Fruit fly (Drosophila melanogaster) whole organism, wandering third instar larva: ENCODE measurements around the gene CG42246.

Experiments
- Abd-B ChIP-seq: fragments of >200 bp; optimal IDR thresholded peaks from 2 replicates; lab custom pipeline; 2017; ENCODE audit warnings: missing biosample characterization, missing genetic modification characterization
- CG32264 ChIP-seq: fragments of 200-800 bp; sonication (Bioruptor generic); optimal IDR thresholded peaks from 2 replicates; lab custom pipeline; 2016; ENCODE audit warnings: missing biosample characterization, missing genetic modification characterization
- CG9705 ChIP-seq: fragments of 200-800 bp; sonication (Bioruptor generic); optimal IDR thresholded peaks from 2 replicates; lab custom pipeline; 2018; ENCODE audit warnings: missing biosample characterization, mild to moderate bottlenecking, missing genetic modification characterization
- Dfd ChIP-seq: fragments of >200 bp; optimal IDR thresholded peaks from 2 replicates; lab custom pipeline; 2017; ENCODE audit warnings: missing biosample characterization, missing genetic modification characterization
- Dif ChIP-seq: fragments of 200-275, 200-300 bp; sonication (Bioruptor generic); optimal IDR thresholded peaks from 2 replicates; lab custom pipeline; 2018; ENCODE audit warnings: missing biosample characterization, missing genetic modification characterization; ENCODE audit not compliant: partially characterized antibody
- GATAd ChIP-seq: sonication (Bioruptor generic); optimal IDR thresholded peaks from 2 replicates; lab custom pipeline; 2016; ENCODE audit warnings: missing biosample characterization, missing genetic modification characterization
- HLH106 ChIP-seq: fragments of 200-800 bp; optimal IDR thresholded peaks from 3 replicates; lab custom pipeline; 2019; ENCODE audit warnings: missing biosample characterization, mild to moderate bottlenecking, missing genetic modification characterization, moderate library complexity
- Hnf4 ChIP-seq: fragments of 200-800 bp; sonication (Bioruptor generic); optimal IDR thresholded peaks from 2 replicates; lab custom pipeline; 2016; ENCODE audit warnings: missing biosample characterization, mild to moderate bottlenecking, missing genetic modification characterization
- Hr78 ChIP-seq: fragments of >200 bp; optimal IDR thresholded peaks from 2 replicates; lab custom pipeline; 2017; ENCODE audit warnings: missing biosample characterization, missing genetic modification characterization
- Hr83 ChIP-seq: fragments of 200-300 bp; sonication (Bioruptor generic); optimal IDR thresholded peaks from 2 replicates; lab custom pipeline; 2016; ENCODE audit warnings: missing biosample characterization, mild to moderate bottlenecking, missing genetic modification characterization, moderate library complexity; ENCODE audit not compliant: poor library complexity, severe bottlenecking
- Mio ChIP-seq: sonication (Bioruptor generic); optimal IDR thresholded peaks from 2 replicates; lab custom pipeline; 2016; ENCODE audit warnings: missing biosample characterization, missing genetic modification characterization
- Myc ChIP-seq: fragments of >200 bp; optimal IDR thresholded peaks from 2 replicates; lab custom pipeline; 2017
- N ChIP-seq: fragments of >200 bp; optimal IDR thresholded peaks from 2 replicates; lab custom pipeline; 2018; ENCODE audit warnings: missing biosample characterization, missing external identifiers, missing genetic modification characterization
- OdsH ChIP-seq: fragments of 200-800 bp; sonication (Bioruptor generic); optimal IDR thresholded peaks from 2 replicates; lab custom pipeline; 2016; ENCODE audit warnings: missing biosample characterization, mild to moderate bottlenecking, missing genetic modification characterization
- Rel ChIP-seq, 2 experiments: fragments of 200-800 bp; sonication (Bioruptor generic) in 1 of 2; optimal IDR thresholded peaks; 2 replicates in 1 of 2; 3 replicates in 1 of 2; lab custom pipeline; 2016 to 2019; ENCODE audit warnings: mild to moderate bottlenecking in 2 of 2, missing biosample characterization in 2 of 2, missing genetic modification characterization in 2 of 2, moderate library complexity in 1 of 2
- Sp1 ChIP-seq: fragments of 200-800 bp; sonication (Bioruptor generic); optimal IDR thresholded peaks from 3 replicates; lab custom pipeline; 2019; ENCODE audit warnings: missing biosample characterization, mild to moderate bottlenecking, missing genetic modification characterization, moderate library complexity
- Vsx2 ChIP-seq: fragments of 200-300, 225-300 bp; sonication (Bioruptor generic); optimal IDR thresholded peaks from 2 replicates; lab custom pipeline; 2018; ENCODE audit warnings: missing biosample characterization, missing genetic modification characterization; ENCODE audit not compliant: partially characterized antibody
- br ChIP-seq: fragments of 200-800 bp; sonication (Bioruptor generic); optimal IDR thresholded peaks from 2 replicates; lab custom pipeline; 2016; ENCODE audit warnings: missing biosample characterization, missing genetic modification characterization
- brk ChIP-seq: fragments of 200-800 bp; sonication (Bioruptor generic); optimal IDR thresholded peaks from 2 replicates; lab custom pipeline; 2016; ENCODE audit warnings: missing biosample characterization, mild to moderate bottlenecking, missing genetic modification characterization
- dl ChIP-seq, 2 experiments: fragments of 175-275, 200-275 bp in 1 of 2; fragments of 200-275 bp in 1 of 2; sonication (Bioruptor generic); optimal IDR thresholded peaks; lab custom pipeline; 2018; ENCODE audit warnings: mild to moderate bottlenecking in 2 of 2, missing biosample characterization in 2 of 2, missing genetic modification characterization in 2 of 2, moderate library complexity in 2 of 2; ENCODE audit not compliant: partially characterized antibody in 2 of 2, insufficient read depth in 1 of 2
- dmrt93B ChIP-seq: fragments of 200-800 bp; sonication (Bioruptor generic); optimal IDR thresholded peaks from 2 replicates; lab custom pipeline; 2018; ENCODE audit warnings: missing biosample characterization, mild to moderate bottlenecking, missing genetic modification characterization
- dsf ChIP-seq: sonication (Bioruptor generic); optimal IDR thresholded peaks from 2 replicates; lab custom pipeline; 2016; ENCODE audit warnings: missing biosample characterization, missing genetic modification characterization, borderline replicate concordance
- ey ChIP-seq: fragments of 200-800 bp; sonication (Bioruptor generic); optimal IDR thresholded peaks from 2 replicates; lab custom pipeline; 2016; ENCODE audit warnings: missing biosample characterization, missing genetic modification characterization
- foxo ChIP-seq, 2 experiments: fragments of 200-800 bp; sonication (Bioruptor generic); optimal IDR thresholded peaks; 2 replicates in 1 of 2; 3 replicates in 1 of 2; lab custom pipeline; 2016 to 2017; ENCODE audit warnings: missing biosample characterization in 2 of 2, missing genetic modification characterization in 2 of 2
- fru ChIP-seq: fragments of 200-800 bp; sonication (Bioruptor generic); optimal IDR thresholded peaks from 3 replicates; lab custom pipeline; 2016; ENCODE audit warnings: missing biosample characterization, mild to moderate bottlenecking, missing genetic modification characterization
- h ChIP-seq: fragments of 200-800 bp; sonication (Bioruptor generic); optimal IDR thresholded peaks from 3 replicates; lab custom pipeline; 2016; ENCODE audit warnings: missing biosample characterization, mild to moderate bottlenecking, missing genetic modification characterization
- jim ChIP-seq: fragments of 175-275, 200-325 bp; sonication (Bioruptor generic); optimal IDR thresholded peaks from 2 replicates; lab custom pipeline; 2016; ENCODE audit warnings: missing biosample characterization, mild to moderate bottlenecking, missing genetic modification characterization
- lola ChIP-seq: fragments of >200 bp; optimal IDR thresholded peaks from 2 replicates; lab custom pipeline; 2017; ENCODE audit warnings: missing biosample characterization, missing genetic modification characterization
- pan ChIP-seq: fragments of >200 bp; optimal IDR thresholded peaks from 2 replicates; lab custom pipeline; 2017
- sage ChIP-seq: fragments of 200-800 bp; sonication (Bioruptor generic); optimal IDR thresholded peaks from 2 replicates; lab custom pipeline; 2016; ENCODE audit warnings: missing biosample characterization, mild to moderate bottlenecking, missing genetic modification characterization
- sv ChIP-seq: fragments of 200-800 bp; sonication (Bioruptor generic); optimal IDR thresholded peaks from 3 replicates; lab custom pipeline; 2016; ENCODE audit warnings: missing biosample characterization, missing genetic modification characterization
- tai ChIP-seq: sonication (Bioruptor generic); optimal IDR thresholded peaks from 2 replicates; lab custom pipeline; 2016; ENCODE audit warnings: missing biosample characterization, missing genetic modification characterization
- woc ChIP-seq: sonication (Bioruptor generic); optimal IDR thresholded peaks from 2 replicates; lab custom pipeline; 2016; ENCODE audit warnings: missing biosample characterization, mild to moderate bottlenecking, missing genetic modification characterization

The CG42246 gene

dm6 chrX:7425643-7426042 lies 13.9 kb upstream of the CG42246 start, which contains the start of gene CG32726:
TSS of gene CG32726 (minus strand) at chrX:7425743.
- no peak for TF ChIP-seq jim (GFP tag; lab: Kevin White, UChicago)
- no peak for TF ChIP-seq sv (GFP tag; lab: Kevin White, UChicago)
- TF ChIP-seq ey (GFP tag; lab: Kevin White, UChicago): no peak
- no peak for TF ChIP-seq dsf (GFP tag; lab: Kevin White, UChicago)
- no peak for TF ChIP-seq HLH106
- no peak for TF ChIP-seq Hr78 (GFP tag; lab: Kevin White, UChicago)
- TF ChIP-seq brk (GFP tag; lab: Kevin White, UChicago): no peak
- no peak for TF ChIP-seq foxo (GFP tag; optimal IDR thresholded peaks at IDR 0.05; lab: Kevin White, UChicago)
- no peak for TF ChIP-seq dmrt93B (GFP tag; lab: Kevin White, UChicago)
- TF ChIP-seq OdsH (GFP tag; lab: Kevin White, UChicago): no peak
- TF ChIP-seq h (GFP tag; lab: Kevin White, UChicago): no peak
- TF ChIP-seq woc (GFP tag; lab: Kevin White, UChicago): no peak
- no peak for TF ChIP-seq GATAd (GFP tag; lab: Kevin White, UChicago)

dm6 chrX:7424742-7425141 lies 13.0 kb upstream of the CG42246 start, which contains the start of gene CG15036:
TSS of gene CG15036 (minus strand) at chrX:7424842.
- TF ChIP-seq foxo (GFP tag; optimal IDR thresholded peaks at IDR 0.05; lab: Kevin White, UChicago) (no peak), Abd-B (GFP tag; lab: Kevin White, UChicago) (no peak), Myc (lab: Kevin White, UChicago) (no peak), Dfd (GFP tag; lab: Kevin White, UChicago) (no peak), sv (GFP tag; lab: Kevin White, UChicago) (no peak), Vsx2 (GFP tag; lab: Kevin White, UChicago) (no peak), dmrt93B (GFP tag; lab: Kevin White, UChicago) (no peak), fru (GFP tag; lab: Kevin White, UChicago) (no peak), Mio (GFP tag; lab: Kevin White, UChicago) (no peak), N (GFP tag; lab: Kevin White, UChicago) (no peak), br (no peak)

- TF ChIP-seq Myc (lab: Kevin White, UChicago) (no peak), Rel (GFP tag; optimal IDR thresholded peaks at IDR 0.05; lab: Kevin White, UChicago) (no peak), Rel (tag; optimal IDR thresholded peaks at IDR 0.05; lab: Kevin White, UChicago) (no peak), CG9705 (GFP tag; lab: Kevin White, UChicago) (no peak), CG32264 (GFP tag; lab: Kevin White, UChicago) (no peak), pan (no peak), Hr78 (GFP tag; lab: Kevin White, UChicago) (no peak), woc (GFP tag; lab: Kevin White, UChicago) (no peak)
Measured at dm6 chrX:7422577-7422976, 10.9 kb upstream of the CG42246 start.

- TF ChIP-seq CG32264 (GFP tag; lab: Kevin White, UChicago): no peak
- TF ChIP-seq N (GFP tag; lab: Kevin White, UChicago): no peak
- no peak for TF ChIP-seq lola (GFP tag; lab: Kevin White, UChicago)
- TF ChIP-seq sage: no peak
- no peak for TF ChIP-seq woc (GFP tag; lab: Kevin White, UChicago)
- no peak for TF ChIP-seq pan
- no peak for TF ChIP-seq h (GFP tag; lab: Kevin White, UChicago)
- TF ChIP-seq dsf (GFP tag; lab: Kevin White, UChicago): no peak
- no peak for TF ChIP-seq Hnf4 (GFP tag; lab: Kevin White, UChicago)
- no peak for TF ChIP-seq Abd-B (GFP tag; lab: Kevin White, UChicago)
- TF ChIP-seq Mio (GFP tag; lab: Kevin White, UChicago): no peak
- TF ChIP-seq tai (GFP tag; lab: Kevin White, UChicago): no peak
- no peak for TF ChIP-seq Hr83
- TF ChIP-seq Dif: no peak
- no peak for TF ChIP-seq Vsx2 (GFP tag; lab: Kevin White, UChicago)
- no peak for TF ChIP-seq Hr78 (GFP tag; lab: Kevin White, UChicago)
- TF ChIP-seq HLH106: no peak
- no peak for TF ChIP-seq sv (GFP tag; lab: Kevin White, UChicago)
- no peak for TF ChIP-seq OdsH (GFP tag; lab: Kevin White, UChicago)
Measured at dm6 chrX:7418294-7418693, 6.6 kb upstream of the CG42246 start, which contains the start of gene rumpel. TSS of gene rumpel (plus strand) at chrX:7418594.

- TF ChIP-seq Sp1 (GFP tag; lab: Kevin White, UChicago): no peak
- no peak for TF ChIP-seq dl (GFP tag; optimal IDR thresholded peaks at IDR 0.05; lab: Kevin White, UChicago; ENCODE audit: insufficient read depth in 1 of 2, partially characterized antibody in 2 of 2)
Measured at dm6 chrX:7417875-7418274, 6.2 kb upstream of the CG42246 start.
